Worm (Caenorhabditis elegans): ENCODE results near the gene utx-1.

DNA sequence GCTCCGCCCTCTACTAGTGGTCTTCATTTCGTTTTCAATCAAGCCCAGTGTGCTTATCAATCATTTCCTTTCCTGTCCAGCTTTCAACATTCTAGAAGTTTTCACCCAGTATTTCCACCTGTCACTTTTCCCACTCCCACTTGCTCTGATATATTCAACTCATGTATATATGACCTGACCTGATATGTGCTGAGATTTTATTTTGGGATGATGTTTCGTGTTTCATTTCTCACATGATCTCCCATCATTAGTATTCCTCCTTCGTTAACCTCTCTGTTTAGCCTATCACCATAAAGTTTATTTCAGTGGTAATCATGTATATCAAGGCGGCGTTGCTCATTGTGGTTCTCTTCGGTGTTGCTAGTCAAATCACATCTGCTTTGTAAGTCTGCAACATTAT, 35.9 kb downstream of the utx-1 start, which contains the start of gene nlp-7:
- no peak for TF ChIP-seq elt-2 (tag; optimal IDR thresholded peaks at IDR 0.05)
- no peak for TF ChIP-seq fos-1 (tag; optimal IDR thresholded peaks at IDR 0.05)
- TF ChIP-seq mdl-1 (tag; optimal IDR thresholded peaks at IDR 0.05) = no peak

All from whole organism, L3 larva.